Worm (Caenorhabditis elegans) whole organism, late embryonic: Measurements from ENCODE around the gene F22F4.4.

Source experiments
- fkh-6 ChIP-seq: sonication (generic microtip); optimal IDR thresholded peaks from 2 replicates; lab custom pipeline; 2016; ENCODE audit warnings: missing genetic modification characterization, missing compliant biosample characterization
- nhr-232 ChIP-seq: sonication (generic microtip); optimal IDR thresholded peaks from 2 replicates; lab custom pipeline; 2016; ENCODE audit warnings: missing genetic modification characterization, missing compliant biosample characterization

DNA sequence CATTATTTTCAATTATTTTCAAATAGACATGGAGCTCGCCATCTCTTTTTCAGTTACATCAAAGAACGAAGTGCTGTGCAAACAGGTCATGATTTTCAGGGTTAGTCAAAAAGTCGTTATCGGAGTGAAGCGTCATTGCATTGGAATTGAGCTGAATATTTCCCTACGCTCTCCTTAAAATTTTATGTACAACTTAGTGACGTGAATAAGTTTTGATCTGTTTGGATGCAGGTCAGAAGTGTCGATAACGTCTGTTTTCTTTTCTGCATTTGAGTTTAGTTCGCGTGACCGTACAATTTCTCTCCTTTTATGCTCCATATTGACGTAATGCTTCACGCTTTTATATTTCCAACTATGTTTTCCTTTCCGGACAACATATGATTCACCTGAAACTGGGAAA is 23.6 kb upstream of the F22F4.4 start:
- TF ChIP-seq fkh-6 (tag; lab: Kevin White, UChicago) (no peak), nhr-232 (tag; lab: Kevin White, UChicago) (no peak)
